Worm (Caenorhabditis elegans): ENCODE data around the gene Y39G8B.10.

ce11 chrII:13968979-13969378, 13.9 kb downstream of the Y39G8B.10 start, which contains the start of gene sre-43:
- TF ChIP-seq nhr-76 (tag; optimal IDR thresholded peaks at IDR 0.05) = no peak
- TF ChIP-seq mep-1 (tag; optimal IDR thresholded peaks at IDR 0.05) = no peak

Measured in whole organism, mixed stage, embryonic.